Worm (Caenorhabditis elegans) whole organism, early embryonic: ENCODE results near the gene ZC239.4.

Source experiments
- B0310.2 ChIP-seq: sonication (generic microtip); optimal IDR thresholded peaks from 2 replicates; lab custom pipeline; 2016; ENCODE audit warnings: mild to moderate bottlenecking, missing genetic modification characterization, missing compliant biosample characterization
- F13C5.2 ChIP-seq: sonication (generic microtip); optimal IDR thresholded peaks from 2 replicates; lab custom pipeline; 2017; ENCODE audit warnings: mild to moderate bottlenecking, missing genetic modification characterization, inconsistent platforms, missing compliant biosample characterization
- ama-1 ChIP-seq: fragments of 150-350 bp; optimal IDR thresholded peaks from 2 replicates; lab custom pipeline; 2014
- ets-7 ChIP-seq: sonication (generic microtip); optimal IDR thresholded peaks from 2 replicates; lab custom pipeline; 2016; ENCODE audit warnings: missing genotype, missing genetic modification characterization, missing compliant biosample characterization
- flt-1 ChIP-seq: fragments of 200-800 bp; sonication (Bioruptor generic); IDR thresholded peaks from 2 replicates; pipeline ENCODE4 v1.3.6; 2022; ENCODE audit warnings: missing genetic modification characterization, missing compliant biosample characterization
- hmbx-1 ChIP-seq: sonication (generic microtip); optimal IDR thresholded peaks from 2 replicates; lab custom pipeline; 2016; ENCODE audit warnings: mild to moderate bottlenecking, missing genetic modification characterization, missing compliant biosample characterization
- pes-1 ChIP-seq: fragments of 200-800 bp; sonication (Bioruptor generic); IDR thresholded peaks from 2 replicates; pipeline ENCODE4 v1.3.6; 2022; ENCODE audit warnings: missing genetic modification reagents, missing genetic modification characterization, missing compliant biosample characterization
- sea-1 ChIP-seq: fragments of 200-800 bp; sonication (Bioruptor generic); conservative IDR thresholded peaks from 2 replicates; pipeline ENCODE4 v1.3.6; 2022; ENCODE audit warnings: missing genetic modification characterization, missing compliant biosample characterization
- tbx-11 ChIP-seq: fragments of 200-800 bp; sonication (Bioruptor generic); IDR thresholded peaks from 2 replicates; pipeline ENCODE4 v1.3.6; 2022; ENCODE audit warnings: missing genetic modification characterization, missing compliant biosample characterization
- tbx-37 ChIP-seq: fragments of 200-800 bp; sonication (Bioruptor generic); conservative IDR thresholded peaks from 2 replicates; pipeline ENCODE4 v1.3.6; 2022; ENCODE audit warnings: missing genetic modification reagents, missing genetic modification characterization, missing compliant biosample characterization
- tra-4 ChIP-seq: sonication (generic microtip); optimal IDR thresholded peaks from 2 replicates; lab custom pipeline; 2017; ENCODE audit warnings: missing genetic modification characterization, missing compliant biosample characterization

- TF ChIP-seq B0310.2 (tag; lab: Kevin White, UChicago) (no peak), ama-1 (lab: Kevin White, UChicago) (no peak), flt-1 (no peak), tra-4 (no peak), hmbx-1 (tag; lab: Kevin White, UChicago) (no peak), tbx-11 (GFP tag; lab: Robert Waterston, UW) (no peak), sea-1 (GFP tag; lab: Robert Waterston, UW) (no peak), tbx-37 (GFP tag; lab: Robert Waterston, UW) (no peak), pes-1 (GFP tag; lab: Robert Waterston, UW) (no peak), F13C5.2 (tag; lab: Kevin White, UChicago) (no peak), ets-7 (tag; lab: Kevin White, UChicago) (no peak)
These were observed 10.6 kb upstream of the ZC239.4 start, which contains the start of gene sri-50 for ce11 chrII:3203415-3203814.
